Fruit fly (Drosophila melanogaster): Measurements from ENCODE around the gene CG7600.
A peak's percentile ranks its signal among the peaks of the same experiment; 100 is the strongest.

Gene CG7600

dm6 chr3L:11215244-11216121 lies 4.9 kb downstream of the CG7600 start (continued):
- TF ChIP-seq Fer2 (tag; optimal IDR thresholded peaks at IDR 0.05) (peak; percentile 63), CG30403 (GFP tag; optimal IDR thresholded peaks at IDR 0.05) (peak; percentile 91), pan (optimal IDR thresholded peaks at IDR 0.05) (no peak), pan (GFP tag; optimal IDR thresholded peaks at IDR 0.05 in 1 of 2, IDR thresholded peaks at IDR 0.05 in 1 of 2) (peak in 1 of 2 experiments; percentile 97), abd-A (tag; optimal IDR thresholded peaks at IDR 0.05) (peak; percentile 16), ara (GFP tag; IDR thresholded peaks at IDR 0.05) (peak; percentile 94), CG4854 (GFP tag; optimal IDR thresholded peaks at IDR 0.05) (peak; percentile 69), Hmr (GFP tag; optimal IDR thresholded peaks at IDR 0.05) (peak; percentile 95), jumu (GFP tag; optimal IDR thresholded peaks at IDR 0.05) (peak; percentile 84), CG18011 (GFP tag; optimal IDR thresholded peaks at IDR 0.05) (peak; percentile 82), CG12071 (GFP tag; optimal IDR thresholded peaks at IDR 0.05) (peak; percentile 92), CG2199 (GFP tag; IDR thresholded peaks at IDR 0.05) (peak; percentile 10; the same call in 1 of the 3 replicates), p53 (GFP tag; optimal IDR thresholded peaks at IDR 0.05) (peak; percentile 78), CG14965 (GFP tag; optimal IDR thresholded peaks at IDR 0.05; ENCODE audit: borderline replicate concordance) (peak; percentile 65), CG9727 (GFP tag; optimal IDR thresholded peaks at IDR 0.05) (peak; percentile 88), hb (GFP tag; IDR thresholded peaks at IDR 0.05; ENCODE audit: partially characterized antibody) (no peak), CG14441 (GFP tag; IDR thresholded peaks at IDR 0.05) (peak; percentile 95), vnd (GFP tag; IDR thresholded peaks at IDR 0.05; ENCODE audit: partially characterized antibody) (no peak), sd (tag; optimal IDR thresholded peaks at IDR 0.05) (peak; percentile 58), Jarid2 (GFP tag; optimal IDR thresholded peaks at IDR 0.05) (peak; percentile 71), cato (GFP tag; optimal IDR thresholded peaks at IDR 0.05; ENCODE audit: borderline replicate concordance) (peak; percentile 66), peb (GFP tag; IDR thresholded peaks at IDR 0.05) (peak; percentile 88), CG7372 (GFP tag; IDR thresholded peaks at IDR 0.05) (peak; percentile 90), lbe (GFP tag; optimal IDR thresholded peaks at IDR 0.05) (peak; percentile 91), CG14050 (GFP tag; IDR thresholded peaks at IDR 0.05) (peak; percentile 83), CG2678 (tag; optimal IDR thresholded peaks at IDR 0.05) (peak; percentile 85), BtbVII (GFP tag; optimal IDR thresholded peaks at IDR 0.05) (peak; percentile 90), Trl (optimal IDR thresholded peaks at IDR 0.05) (peak; percentile 79 to 98), Trl (GFP tag; optimal IDR thresholded peaks at IDR 0.05) (peak; percentile 93), CG17359 (tag; optimal IDR thresholded peaks at IDR 0.05) (peak; percentile 91), CG10543 (GFP tag; optimal IDR thresholded peaks at IDR 0.05) (peak; percentile 67), CG10654 (GFP tag; optimal IDR thresholded peaks at IDR 0.05) (peak; percentile 84), sens-2 (GFP tag; IDR thresholded peaks at IDR 0.05) (peak; percentile 70), Doc2 (GFP tag; IDR thresholded peaks at IDR 0.05) (no peak), grau (tag; optimal IDR thresholded peaks at IDR 0.05) (peak; percentile 83), CG7556 (GFP tag; optimal IDR thresholded peaks at IDR 0.05) (peak; percentile 90), CG14710 (tag; optimal IDR thresholded peaks at IDR 0.05) (peak; percentile 70), CG7928 (GFP tag; optimal IDR thresholded peaks at IDR 0.05) (peak; percentile 64), CG5953 (GFP tag; IDR thresholded peaks at IDR 0.05) (peak; percentile 90), MBD-R2 (GFP tag; IDR thresholded peaks at IDR 0.05) (peak; percentile 95), cad (GFP tag; optimal IDR thresholded peaks at IDR 0.05) (no peak), dpn (GFP tag; optimal IDR thresholded peaks at IDR 0.05) (peak; percentile 87 to 91), CG6254 (GFP tag; optimal IDR thresholded peaks at IDR 0.05) (peak; percentile 81), ab (GFP tag; optimal IDR thresholded peaks at IDR 0.05) (peak; percentile 58), Hey (tag; optimal IDR thresholded peaks at IDR 0.05) (peak; percentile 17), pfk (GFP tag; optimal IDR thresholded peaks at IDR 0.05) (peak; percentile 20), CG12391 (tag; optimal IDR thresholded peaks at IDR 0.05) (peak; percentile 87), sima (GFP tag; optimal IDR thresholded peaks at IDR 0.05) (peak; percentile 72)
